Worm (Caenorhabditis elegans) whole organism, L1 larva: ENCODE data around the gene F54F2.7.

Experiments
- C04F5.9 ChIP-seq: sonication (generic microtip); optimal IDR thresholded peaks from 2 replicates; lab custom pipeline; 2016; ENCODE audit warnings: missing genetic modification characterization, missing compliant biosample characterization
- C16A3.4 ChIP-seq: fragments of 150-350 bp; optimal IDR thresholded peaks from 2 replicates; lab custom pipeline; 2014; ENCODE audit warnings: missing biosample characterization, missing genetic modification characterization
- F16B12.6 ChIP-seq: fragments of 150-350 bp; optimal IDR thresholded peaks from 2 replicates; lab custom pipeline; 2014; ENCODE audit warnings: missing biosample characterization, missing genetic modification characterization
- alr-1 ChIP-seq: fragments of 200-800 bp; sonication (Bioruptor generic); optimal IDR thresholded peaks from 2 replicates; lab custom pipeline; 2018; ENCODE audit warnings: borderline replicate concordance, mild to moderate bottlenecking, missing genetic modification characterization, missing compliant biosample characterization
- aly-2 ChIP-seq: fragments of 150-350 bp; optimal IDR thresholded peaks from 2 replicates; lab custom pipeline; 2014; ENCODE audit warnings: missing biosample characterization, missing genetic modification characterization
- ama-1 ChIP-seq: fragments of 150-350 bp; optimal IDR thresholded peaks from 2 replicates; lab custom pipeline; 2014
- blmp-1 ChIP-seq: fragments of 150-350 bp; optimal IDR thresholded peaks from 2 replicates; lab custom pipeline; 2014; ENCODE audit warnings: missing biosample characterization, missing genetic modification characterization
- ceh-63 ChIP-seq: fragments of 200-800 bp; sonication (Bioruptor generic); optimal IDR thresholded peaks from 2 replicates; lab custom pipeline; 2018; ENCODE audit warnings: mild to moderate bottlenecking, missing genetic modification characterization, missing compliant biosample characterization
- ceh-8 ChIP-seq: fragments of 200-800 bp; sonication (Bioruptor generic); optimal IDR thresholded peaks from 2 replicates; lab custom pipeline; 2018; ENCODE audit warnings: mild to moderate bottlenecking, missing genetic modification characterization, moderate library complexity, missing compliant biosample characterization
- ceh-88 ChIP-seq: fragments of 200-800 bp; sonication (Bioruptor generic); IDR thresholded peaks from 2 replicates; pipeline ENCODE4 v1.3.6; 2022; ENCODE audit warnings: missing genetic modification characterization, missing compliant biosample characterization
- dpl-1 ChIP-seq, 3 experiments: fragments of 150-350 bp in 2 of 3; sonication (generic microtip) in 1 of 3; optimal IDR thresholded peaks; 2 replicates each; lab custom pipeline; 2014 to 2017; ENCODE audit warnings: missing biosample characterization in 3 of 3, missing genetic modification characterization in 3 of 3, missing genetic modification reagents in 3 of 3
- dsc-1 ChIP-seq: sonication (generic microtip); optimal IDR thresholded peaks from 2 replicates; lab custom pipeline; 2016; ENCODE audit warnings: mild to moderate bottlenecking, missing genetic modification characterization, missing compliant biosample characterization
- efl-1 ChIP-seq, 4 experiments: fragments of 150-350 bp; optimal IDR thresholded peaks in 3 of 4; peaks in 1 of 4; 1 replicate in 1 of 4; 2 replicates in 3 of 4; lab custom pipeline; 2014; ENCODE audit warnings: missing biosample characterization in 2 of 4, missing genetic modification characterization in 2 of 4, missing genetic modification reagents in 2 of 4
- efl-3 ChIP-seq: fragments of 200-800 bp; sonication (Bioruptor generic); optimal IDR thresholded peaks from 2 replicates; lab custom pipeline; 2018; ENCODE audit warnings: mild to moderate bottlenecking, missing genetic modification characterization, missing compliant biosample characterization
- egl-13 ChIP-seq: sonication (generic microtip); optimal IDR thresholded peaks from 2 replicates; lab custom pipeline; 2016; ENCODE audit warnings: missing genotype, missing genetic modification reagents, missing genetic modification characterization, missing compliant biosample characterization
- elt-2 ChIP-seq: sonication (generic microtip); optimal IDR thresholded peaks from 2 replicates; lab custom pipeline; 2016; ENCODE audit warnings: missing genetic modification characterization, mild to moderate bottlenecking, inconsistent platforms, missing compliant biosample characterization, missing genetic modification reagents
- elt-3 ChIP-seq, 6 experiments: fragments of 150-350 bp in 1 of 6; sonication (generic microtip); optimal IDR thresholded peaks; 2 replicates each; lab custom pipeline; 2017 to 2018; ENCODE audit warnings: missing biosample characterization in 6 of 6, missing genetic modification characterization in 6 of 6, inconsistent platforms in 1 of 6
- ets-5 ChIP-seq: fragments of 200-800 bp; sonication (Bioruptor generic); IDR thresholded peaks from 2 replicates; pipeline ENCODE4 v1.3.6; 2022; ENCODE audit warnings: missing genetic modification characterization, missing compliant biosample characterization
- fkh-4 ChIP-seq: sonication (generic microtip); optimal IDR thresholded peaks from 2 replicates; lab custom pipeline; 2016; ENCODE audit warnings: missing compliant biosample characterization, missing genetic modification characterization, borderline replicate concordance
- fkh-8 ChIP-seq: sonication (generic microtip); optimal IDR thresholded peaks from 2 replicates; lab custom pipeline; 2016; ENCODE audit warnings: mild to moderate bottlenecking, missing genetic modification characterization, missing compliant biosample characterization
- fos-1 ChIP-seq: fragments of 150-350 bp; optimal IDR thresholded peaks from 2 replicates; lab custom pipeline; 2014; ENCODE audit warnings: missing biosample characterization, missing genetic modification characterization
- hlh-17 ChIP-seq: fragments of 200-800 bp; sonication (Bioruptor generic); optimal IDR thresholded peaks from 2 replicates; lab custom pipeline; 2018; ENCODE audit warnings: missing genetic modification characterization, mild to moderate bottlenecking, missing compliant biosample characterization, moderate library complexity, borderline replicate concordance
- hlh-4 ChIP-seq: sonication (generic microtip); optimal IDR thresholded peaks from 2 replicates; lab custom pipeline; 2016; ENCODE audit warnings: mild to moderate bottlenecking, missing genetic modification characterization, missing compliant biosample characterization
- jun-1 ChIP-seq: fragments of 150-350 bp; optimal IDR thresholded peaks from 2 replicates; lab custom pipeline; 2014; ENCODE audit warnings: missing biosample characterization, missing genetic modification reagents, missing genetic modification characterization
- lin-15B ChIP-seq: fragments of 150-350 bp; sonication (generic microtip); optimal IDR thresholded peaks from 3 replicates; lab custom pipeline; 2014; ENCODE audit warnings: missing biosample characterization, missing genetic modification characterization
- lin-35 ChIP-seq, 2 experiments: fragments of 150-350 bp; optimal IDR thresholded peaks; 2 replicates each; lab custom pipeline; 2014; ENCODE audit warnings: missing biosample characterization in 2 of 2, missing genetic modification characterization in 2 of 2, missing genetic modification reagents in 2 of 2
- lin-39 ChIP-seq: fragments of 150-350 bp; optimal IDR thresholded peaks from 2 replicates; lab custom pipeline; 2014; ENCODE audit warnings: missing biosample characterization, missing genetic modification reagents, missing genetic modification characterization
- lir-3 ChIP-seq: sonication (generic microtip); optimal IDR thresholded peaks from 2 replicates; lab custom pipeline; 2016; ENCODE audit warnings: mild to moderate bottlenecking, missing genetic modification characterization, moderate library complexity, missing compliant biosample characterization; ENCODE audit not compliant: poor library complexity
- mab-9 ChIP-seq: fragments of 200-800 bp; sonication (Bioruptor generic); IDR thresholded peaks from 2 replicates; pipeline ENCODE4 v1.3.6; 2022; ENCODE audit warnings: missing genetic modification reagents, missing genetic modification characterization, missing compliant biosample characterization
- mdl-1 ChIP-seq, 2 experiments: fragments of 150-350 bp; optimal IDR thresholded peaks; 2 replicates each; lab custom pipeline; 2014 to 2017; ENCODE audit warnings: missing biosample characterization in 2 of 2, missing genetic modification characterization in 2 of 2, inconsistent platforms in 1 of 2
- mef-2 ChIP-seq: fragments of 150-350 bp; optimal IDR thresholded peaks from 2 replicates; lab custom pipeline; 2014; ENCODE audit warnings: missing biosample characterization, missing genetic modification characterization
- nhr-11 ChIP-seq: fragments of 150-350 bp; optimal IDR thresholded peaks from 2 replicates; lab custom pipeline; 2014; ENCODE audit warnings: missing biosample characterization, missing genetic modification characterization
- nhr-12 ChIP-seq: sonication (generic microtip); optimal IDR thresholded peaks from 2 replicates; lab custom pipeline; 2017; ENCODE audit warnings: missing biosample characterization, missing genetic modification characterization
- nhr-20 ChIP-seq: sonication (generic microtip); optimal IDR thresholded peaks from 2 replicates; lab custom pipeline; 2016; ENCODE audit warnings: mild to moderate bottlenecking, missing genetic modification characterization, missing compliant biosample characterization
- nhr-237 ChIP-seq: fragments of 150-350 bp; optimal IDR thresholded peaks from 2 replicates; lab custom pipeline; 2014; ENCODE audit warnings: missing biosample characterization, missing genetic modification characterization
- nhr-28 ChIP-seq: fragments of 150-350 bp; optimal IDR thresholded peaks from 2 replicates; lab custom pipeline; 2014; ENCODE audit warnings: missing biosample characterization, missing genetic modification characterization
- nhr-71 ChIP-seq: sonication (generic microtip); optimal IDR thresholded peaks from 2 replicates; lab custom pipeline; 2016; ENCODE audit warnings: mild to moderate bottlenecking, missing genetic modification characterization, moderate library complexity, missing compliant biosample characterization
- nhr-76 ChIP-seq: sonication (generic microtip); optimal IDR thresholded peaks from 2 replicates; lab custom pipeline; 2017; ENCODE audit warnings: missing biosample characterization, missing genetic modification characterization
- nhr-77 ChIP-seq: fragments of 150-350 bp; optimal IDR thresholded peaks from 2 replicates; lab custom pipeline; 2014; ENCODE audit warnings: missing biosample characterization, missing genetic modification characterization
- nhr-85 ChIP-seq: sonication (generic microtip); peaks from one replicate; lab custom pipeline; 2016; ENCODE audit warnings: missing genetic modification characterization, inconsistent platforms, missing compliant biosample characterization
- pax-3 ChIP-seq: fragments of 200-800 bp; sonication (Bioruptor generic); optimal IDR thresholded peaks from 2 replicates; lab custom pipeline; 2018; ENCODE audit warnings: mild to moderate bottlenecking, missing genetic modification characterization, moderate library complexity, missing compliant biosample characterization
- rnt-1 ChIP-seq: sonication (generic microtip); optimal IDR thresholded peaks from 2 replicates; lab custom pipeline; 2016; ENCODE audit warnings: mild to moderate bottlenecking, missing genetic modification characterization, moderate library complexity, missing compliant biosample characterization
- skn-1 ChIP-seq: fragments of 150-350 bp; optimal IDR thresholded peaks from 2 replicates; lab custom pipeline; 2014; ENCODE audit warnings: missing biosample characterization, missing genetic modification characterization
- sox-4 ChIP-seq: sonication (generic microtip); optimal IDR thresholded peaks from 2 replicates; lab custom pipeline; 2016; ENCODE audit warnings: missing genetic modification characterization, missing compliant biosample characterization
- sptf-1 ChIP-seq: fragments of 150-350 bp; optimal IDR thresholded peaks from 2 replicates; lab custom pipeline; 2014; ENCODE audit warnings: missing biosample characterization, missing genetic modification characterization
- swsn-7 ChIP-seq: sonication (generic microtip); optimal IDR thresholded peaks from 2 replicates; lab custom pipeline; 2016; ENCODE audit warnings: missing genetic modification characterization, missing compliant biosample characterization
- unc-130 ChIP-seq: fragments of 150-350 bp; optimal IDR thresholded peaks from 2 replicates; lab custom pipeline; 2017; ENCODE audit warnings: missing biosample characterization, missing genetic modification characterization, inconsistent platforms
- unc-30 ChIP-seq: sonication (generic microtip); optimal IDR thresholded peaks from 2 replicates; lab custom pipeline; 2017; ENCODE audit warnings: missing biosample characterization, missing genetic modification characterization
- unc-62 ChIP-seq: fragments of 150-350 bp; optimal IDR thresholded peaks from 2 replicates; lab custom pipeline; 2014; ENCODE audit warnings: missing biosample characterization, missing genetic modification reagents, missing genetic modification characterization
- vab-15 ChIP-seq: sonication (generic microtip); optimal IDR thresholded peaks from 2 replicates; lab custom pipeline; 2017; ENCODE audit warnings: missing genotype, mild to moderate bottlenecking, missing genetic modification characterization, missing compliant biosample characterization
- zip-4 ChIP-seq: fragments of 200-800 bp; sonication (Bioruptor generic); optimal IDR thresholded peaks from 2 replicates; lab custom pipeline; 2018; ENCODE audit warnings: mild to moderate bottlenecking, missing genetic modification characterization, moderate library complexity, missing compliant biosample characterization
- ztf-11 ChIP-seq, 2 experiments: sonication (generic microtip); optimal IDR thresholded peaks; 2 replicates each; lab custom pipeline; 2016 to 2017; ENCODE audit warnings: missing genetic modification characterization in 2 of 2, missing biosample characterization in 1 of 2, missing compliant biosample characterization in 1 of 2

Gene F54F2.7

ce11 chrIII:8767889-8768361 lies 39.2 kb downstream of the F54F2.7 start, which contains the start of gene mtss-1:
Gene mtss-1 (plus strand): TSS chrIII:8768311.
- no peak for TF ChIP-seq ama-1 (lab: Kevin White, UChicago)
- no peak for TF ChIP-seq jun-1 (tag; lab: Kevin White, UChicago)
- TF ChIP-seq rnt-1: peak; percentile 78
- peak; percentile 59 for TF ChIP-seq unc-130
- no peak for TF ChIP-seq mef-2 (tag; lab: Kevin White, UChicago)
- no peak for TF ChIP-seq nhr-85 (tag; lab: Kevin White, UChicago)
- TF ChIP-seq C16A3.4 (tag; lab: Kevin White, UChicago): peak; percentile 37
- no peak for TF ChIP-seq sox-4 (tag; lab: Kevin White, UChicago)
- TF ChIP-seq ets-5 (GFP tag; lab: Robert Waterston, UW): no peak
- TF ChIP-seq skn-1: peak; percentile 64
- no peak for TF ChIP-seq alr-1 (tag; lab: Kevin White, UChicago)
- TF ChIP-seq vab-15 (tag; lab: Kevin White, UChicago): no peak
- peak in 1 of 2 experiments; percentile 2 for TF ChIP-seq mdl-1 (tag; optimal IDR thresholded peaks at IDR 0.05; lab: Kevin White, UChicago)
- peak; percentile 11 to 59 (median 56) for TF ChIP-seq dpl-1 (GFP tag; optimal IDR thresholded peaks at IDR 0.05; lab: Kevin White, UChicago)
- peak; percentile 15 for TF ChIP-seq lin-15B (tag; lab: Kevin White, UChicago)
- no peak for TF ChIP-seq lin-39 (tag; lab: Kevin White, UChicago)
- TF ChIP-seq fkh-4 (tag; lab: Kevin White, UChicago): no peak
- no peak for TF ChIP-seq nhr-12 (tag; lab: Kevin White, UChicago)
- peak; percentile 39 for TF ChIP-seq lir-3
- TF ChIP-seq fkh-8 (tag; lab: Kevin White, UChicago): peak; percentile 18
- TF ChIP-seq hlh-4 (tag; lab: Kevin White, UChicago): peak; percentile 5
- TF ChIP-seq hlh-17: no peak
- no peak for TF ChIP-seq nhr-77 (tag; lab: Kevin White, UChicago)
- peak in 1 of 6 experiments; percentile 5 for TF ChIP-seq elt-3 (tag; optimal IDR thresholded peaks at IDR 0.05; lab: Kevin White, UChicago)
- no peak for TF ChIP-seq nhr-11
- TF ChIP-seq mab-9 (GFP tag; lab: Robert Waterston, UW): no peak
- TF ChIP-seq nhr-237 (tag; lab: Kevin White, UChicago): no peak
- no peak for TF ChIP-seq pax-3 (tag; lab: Kevin White, UChicago)
- no peak for TF ChIP-seq zip-4 (GFP tag; lab: Kevin White, UChicago)
- peak; percentile 69 for TF ChIP-seq nhr-71 (tag; lab: Kevin White, UChicago)
- TF ChIP-seq lin-35 (GFP tag; optimal IDR thresholded peaks at IDR 0.05; lab: Kevin White, UChicago): peak; percentile 45 to 67
- TF ChIP-seq efl-3 (GFP tag; lab: Kevin White, UChicago): no peak
- TF ChIP-seq ceh-8: no peak
- TF ChIP-seq ceh-88 (GFP tag; lab: Robert Waterston, UW): no peak
- peak; percentile 13 for TF ChIP-seq blmp-1
- peak; percentile 54 for TF ChIP-seq egl-13 (tag; lab: Kevin White, UChicago)
- TF ChIP-seq ceh-63 (GFP tag; lab: Kevin White, UChicago): no peak
- TF ChIP-seq dsc-1 (tag; lab: Kevin White, UChicago): peak; percentile 65
- TF ChIP-seq C04F5.9 (tag; lab: Kevin White, UChicago): peak; percentile 34
- no peak for TF ChIP-seq nhr-28 (tag; lab: Kevin White, UChicago)
- TF ChIP-seq elt-2 (tag; lab: Kevin White, UChicago): no peak
- peak; percentile 48 to 65 for TF ChIP-seq efl-1 (optimal IDR thresholded peaks at IDR 0.05; lab: Kevin White, UChicago)
- peak; percentile 41 to 95 for TF ChIP-seq efl-1 (GFP tag; optimal IDR thresholded peaks at IDR 0.05 in 1 of 2; lab: Kevin White, UChicago)
- no peak for TF ChIP-seq unc-62 (GFP tag; lab: Kevin White, UChicago)
- TF ChIP-seq F16B12.6 (tag; lab: Kevin White, UChicago): no peak
- no peak for TF ChIP-seq aly-2 (tag; lab: Kevin White, UChicago)
- peak in 1 of 2 experiments; percentile 42 for TF ChIP-seq ztf-11 (tag; optimal IDR thresholded peaks at IDR 0.05; lab: Kevin White, UChicago)
- TF ChIP-seq fos-1: no peak
- TF ChIP-seq nhr-20 (tag; lab: Kevin White, UChicago): peak; percentile 62
- peak; percentile 58 for TF ChIP-seq swsn-7 (tag; lab: Kevin White, UChicago)
- TF ChIP-seq unc-30 (tag; lab: Kevin White, UChicago): no peak
- TF ChIP-seq nhr-76 (tag; lab: Kevin White, UChicago): no peak
- TF ChIP-seq sptf-1: no peak
